Worm (Caenorhabditis elegans): Measurements from ENCODE around the gene C01G5.25.

DNA sequence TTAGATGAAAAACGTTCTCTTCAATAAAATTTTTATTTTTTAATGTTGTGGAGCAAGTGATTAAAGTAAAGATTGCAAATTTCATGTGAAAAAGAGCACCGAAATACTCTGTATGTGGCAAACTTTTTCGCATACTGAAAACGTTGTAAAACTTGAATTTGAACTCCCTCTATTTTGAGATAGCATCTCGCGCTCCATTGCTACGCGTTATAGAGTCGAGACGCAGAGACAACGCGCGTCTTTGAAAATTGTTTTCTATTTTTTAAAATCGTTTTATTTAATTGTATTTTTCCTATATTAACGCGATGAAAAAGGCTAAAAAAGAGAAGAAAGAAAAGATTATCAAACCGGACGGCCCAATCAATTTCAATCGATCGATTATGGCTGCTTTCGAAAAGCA, 7.1 kb downstream of the C01G5.25 start, which contains the start of gene fan-1:
- no peak for TF ChIP-seq hnd-1 (tag; optimal IDR thresholded peaks at IDR 0.05)
- TF ChIP-seq flt-1 (GFP tag; IDR thresholded peaks at IDR 0.05): no peak
- no peak for TF ChIP-seq sea-1 (GFP tag; conservative IDR thresholded peaks at IDR 0.05)
- no peak for TF ChIP-seq hmbx-1 (tag; optimal IDR thresholded peaks at IDR 0.05)
- TF ChIP-seq aly-1 (tag; optimal IDR thresholded peaks at IDR 0.05): no peak
- no peak for TF ChIP-seq ets-7 (tag; optimal IDR thresholded peaks at IDR 0.05)
- no peak for TF ChIP-seq hmg-4 (GFP tag; optimal IDR thresholded peaks at IDR 0.05)
- no peak for TF ChIP-seq ama-1 (optimal IDR thresholded peaks at IDR 0.05)
- no peak for TF ChIP-seq tbx-11 (GFP tag; IDR thresholded peaks at IDR 0.05)
- TF ChIP-seq pes-1 (GFP tag; IDR thresholded peaks at IDR 0.05): no peak
- TF ChIP-seq B0310.2 (tag; optimal IDR thresholded peaks at IDR 0.05): no peak
- no peak for TF ChIP-seq ceh-36 (tag; optimal IDR thresholded peaks at IDR 0.05)
- TF ChIP-seq ceh-13 (GFP tag; optimal IDR thresholded peaks at IDR 0.05): no peak
